Worm (Caenorhabditis elegans) whole organism, L4/young adult: Measurements from ENCODE around the gene swip-10.

Source experiments
- W03F9.2 ChIP-seq: fragments of 150-350 bp; optimal IDR thresholded peaks from 2 replicates; lab custom pipeline; 2014; ENCODE audit warnings: missing biosample characterization, missing genetic modification characterization
- dao-5 ChIP-seq: sonication (generic microtip); optimal IDR thresholded peaks from 2 replicates; lab custom pipeline; 2016; ENCODE audit warnings: missing genotype, missing genetic modification characterization, moderate library complexity, missing compliant biosample characterization
- him-1 ChIP-seq: sonication (generic microtip); optimal IDR thresholded peaks from 2 replicates; lab custom pipeline; 2016; ENCODE audit warnings: missing genotype, missing genetic modification reagents, missing genetic modification characterization, missing compliant biosample characterization

Gene swip-10

ce11 chrX:2118162-2118561 lies at the start of gene swip-10:
Gene swip-10, minus strand, starts transcription at chrX:2118262.
- no peak for TF ChIP-seq him-1 (tag; lab: Kevin White, UChicago)
- TF ChIP-seq W03F9.2 (tag; lab: Kevin White, UChicago), result no peak
- no peak for TF ChIP-seq dao-5 (tag; lab: Kevin White, UChicago)

ce11 chrX:2164751-2165150 lies 46.7 kb upstream of the swip-10 start, which contains the start of gene F48B9.3:
Gene F48B9.3, plus strand, starts transcription at chrX:2165051.
- TF ChIP-seq dao-5 (tag; lab: Kevin White, UChicago) (no peak), W03F9.2 (tag; lab: Kevin White, UChicago) (no peak), him-1 (tag; lab: Kevin White, UChicago) (no peak)

- no peak for TF ChIP-seq dao-5 (tag; lab: Kevin White, UChicago)
Measured at ce11 chrX:2163084-2163483, 45.0 kb upstream of the swip-10 start, which contains the start of gene pdf-2. Gene pdf-2, plus strand, starts transcription at chrX:2163384.

ce11 chrX:2157855-2158254 lies 39.8 kb upstream of the swip-10 start:
- TF ChIP-seq W03F9.2 (tag; lab: Kevin White, UChicago) (no peak), him-1 (tag; lab: Kevin White, UChicago) (no peak), dao-5 (tag; lab: Kevin White, UChicago) (no peak)

- TF ChIP-seq him-1 (tag; lab: Kevin White, UChicago), result no peak
- no peak for TF ChIP-seq W03F9.2 (tag; lab: Kevin White, UChicago)
Measured at ce11 chrX:2153780-2154179, 35.7 kb upstream of the swip-10 start.

ce11 chrX:2152062-2152461 lies 34.0 kb upstream of the swip-10 start:
- TF ChIP-seq dao-5 (tag; lab: Kevin White, UChicago) (no peak), him-1 (tag; lab: Kevin White, UChicago) (no peak), W03F9.2 (tag; lab: Kevin White, UChicago) (no peak)

- TF ChIP-seq dao-5 (tag; lab: Kevin White, UChicago) (no peak), him-1 (tag; lab: Kevin White, UChicago) (no peak), W03F9.2 (tag; lab: Kevin White, UChicago) (no peak)
Measured at ce11 chrX:2150006-2150405, 31.9 kb upstream of the swip-10 start, which contains the start of gene npax-2. Gene npax-2, minus strand, starts transcription at chrX:2150106.

ce11 chrX:2145629-2146028 lies 27.6 kb upstream of the swip-10 start, which contains the start of gene dpy-3:
Gene dpy-3, minus strand, starts transcription at chrX:2145647.
- no peak for TF ChIP-seq W03F9.2 (tag; lab: Kevin White, UChicago)
- no peak for TF ChIP-seq him-1 (tag; lab: Kevin White, UChicago)
- TF ChIP-seq dao-5 (tag; lab: Kevin White, UChicago), result no peak

ce11 chrX:2144875-2145274 lies 26.8 kb upstream of the swip-10 start:
- TF ChIP-seq him-1 (tag; lab: Kevin White, UChicago), result no peak
- TF ChIP-seq dao-5 (tag; lab: Kevin White, UChicago), result no peak
- TF ChIP-seq W03F9.2 (tag; lab: Kevin White, UChicago), result no peak

- TF ChIP-seq W03F9.2 (tag; lab: Kevin White, UChicago), result no peak
- TF ChIP-seq him-1 (tag; lab: Kevin White, UChicago), result no peak
- no peak for TF ChIP-seq dao-5 (tag; lab: Kevin White, UChicago)
Measured at ce11 chrX:2144236-2144635, 26.2 kb upstream of the swip-10 start.

- TF ChIP-seq dao-5 (tag; lab: Kevin White, UChicago), result no peak
- no peak for TF ChIP-seq him-1 (tag; lab: Kevin White, UChicago)
- TF ChIP-seq W03F9.2 (tag; lab: Kevin White, UChicago), result no peak
Measured at ce11 chrX:2140610-2141009, 22.5 kb upstream of the swip-10 start.

ce11 chrX:2138923-2139322 lies 20.9 kb upstream of the swip-10 start:
- no peak for TF ChIP-seq W03F9.2 (tag; lab: Kevin White, UChicago)
- no peak for TF ChIP-seq dao-5 (tag; lab: Kevin White, UChicago)
- TF ChIP-seq him-1 (tag; lab: Kevin White, UChicago), result no peak

- TF ChIP-seq W03F9.2 (tag; lab: Kevin White, UChicago) (no peak), him-1 (tag; lab: Kevin White, UChicago) (no peak)
Measured at ce11 chrX:2136937-2137336, 18.9 kb upstream of the swip-10 start.

ce11 chrX:2131650-2132049 lies 13.6 kb upstream of the swip-10 start, which contains the start of gene F53B1.9:
Gene F53B1.9, minus strand, starts transcription at chrX:2131844.
- TF ChIP-seq him-1 (tag; lab: Kevin White, UChicago) (peak; percentile 10), dao-5 (tag; lab: Kevin White, UChicago) (no peak), W03F9.2 (tag; lab: Kevin White, UChicago) (no peak)
